Fruit fly (Drosophila melanogaster): ENCODE results near the gene Mst87F.
A peak's percentile ranks its signal among the peaks of the same experiment; 100 is the strongest.

Gene Mst87F

dm6 chr3R:13779241-13779683, 48.5 kb downstream of the Mst87F start, which contains the start of the genes CG42375 and CG9288 (continued):
- TF ChIP-seq Med (GFP tag), result peak; percentile 92
- peak; percentile 66 for TF ChIP-seq CG7556 (GFP tag; optimal IDR thresholded peaks at IDR 0.05)
- peak; percentile 70 for TF ChIP-seq Asciz (GFP tag; optimal IDR thresholded peaks at IDR 0.05)
- no peak for TF ChIP-seq yki (optimal IDR thresholded peaks at IDR 0.05)
- TF ChIP-seq dmrt11E (tag; optimal IDR thresholded peaks at IDR 0.05), result peak; percentile 35
- TF ChIP-seq klu (GFP tag; IDR thresholded peaks at IDR 0.05), result no peak
- no peak for TF ChIP-seq CG6765 (GFP tag; optimal IDR thresholded peaks at IDR 0.05)
- peak; percentile 60 for TF ChIP-seq ATbp (GFP tag; optimal IDR thresholded peaks at IDR 0.05)
- no peak for TF ChIP-seq CG10462 (GFP tag; optimal IDR thresholded peaks at IDR 0.05)
- 0 out of 2 replicates have a peak, but pooled peaks have one; percentile 35 for TF ChIP-seq al (GFP tag; IDR thresholded peaks at IDR 0.05)
- TF ChIP-seq CG14965 (GFP tag; optimal IDR thresholded peaks at IDR 0.05; ENCODE audit: borderline replicate concordance), result peak; percentile 8
- no peak for TF ChIP-seq crc (GFP tag; optimal IDR thresholded peaks at IDR 0.05)
- TF ChIP-seq CG30403 (GFP tag; optimal IDR thresholded peaks at IDR 0.05), result peak; percentile 82
- TF ChIP-seq gcm (GFP tag; optimal IDR thresholded peaks at IDR 0.05), result peak; percentile 61
- TF ChIP-seq jumu (GFP tag; optimal IDR thresholded peaks at IDR 0.05), result peak; percentile 56
- TF ChIP-seq Abd-B (GFP tag; optimal IDR thresholded peaks at IDR 0.05), result no peak
- peak; percentile 40; the same call in 1 of the 2 replicates for TF ChIP-seq danr (GFP tag; IDR thresholded peaks at IDR 0.05)
- no peak for TF ChIP-seq Hand (GFP tag; optimal IDR thresholded peaks at IDR 0.05)
- no peak for TF ChIP-seq sens-2 (GFP tag; IDR thresholded peaks at IDR 0.05)
- peak; percentile 59 for TF ChIP-seq trem (tag; optimal IDR thresholded peaks at IDR 0.05)
- no peak for TF ChIP-seq pfk (GFP tag; optimal IDR thresholded peaks at IDR 0.05)
- peak in 1 of 2 experiments; percentile 24 for TF ChIP-seq Hr78 (GFP tag; optimal IDR thresholded peaks at IDR 0.05)
- no peak for TF ChIP-seq ems (GFP tag; optimal IDR thresholded peaks at IDR 0.05)
- TF ChIP-seq Fer3 (tag; optimal IDR thresholded peaks at IDR 0.05), result peak; percentile 77
- TF ChIP-seq sens (GFP tag), result peak; percentile 94
- TF ChIP-seq CG18262 (tag; optimal IDR thresholded peaks at IDR 0.05), result peak; percentile 83
- TF ChIP-seq CG5953 (GFP tag; IDR thresholded peaks at IDR 0.05), result no peak
- peak; percentile 18 for TF ChIP-seq Dek (tag; optimal IDR thresholded peaks at IDR 0.05)
- TF ChIP-seq vvl (GFP tag; IDR thresholded peaks at IDR 0.05), result peak; percentile 68
- peak; percentile 59 for TF ChIP-seq CG18764 (GFP tag; optimal IDR thresholded peaks at IDR 0.05)
- TF ChIP-seq CG17829 (tag; optimal IDR thresholded peaks at IDR 0.05), result peak; percentile 62
- no peak for TF ChIP-seq CG3847 (GFP tag; IDR thresholded peaks at IDR 0.05)
- peak; percentile 52 for TF ChIP-seq pum (GFP tag; optimal IDR thresholded peaks at IDR 0.05)
- no peak for TF ChIP-seq tio (GFP tag; optimal IDR thresholded peaks at IDR 0.05)
- TF ChIP-seq CG1024 (GFP tag; IDR thresholded peaks at IDR 0.05), result peak; percentile 41; the same call in 1 of the 2 replicates
- peak; percentile 5 for TF ChIP-seq CG12155 (GFP tag; optimal IDR thresholded peaks at IDR 0.05)
- peak; percentile 58 for TF ChIP-seq CG8359 (GFP tag; optimal IDR thresholded peaks at IDR 0.05; ENCODE audit: borderline replicate concordance)
- TF ChIP-seq HLH3B (GFP tag; IDR thresholded peaks at IDR 0.05), result peak; percentile 81
- no peak for TF ChIP-seq Atf3 (GFP tag; optimal IDR thresholded peaks at IDR 0.05)
- TF ChIP-seq wdn (GFP tag; IDR thresholded peaks at IDR 0.05), result 0 out of 2 replicates have a peak, but pooled peaks have one; percentile 16
- TF ChIP-seq Mes4 (GFP tag; optimal IDR thresholded peaks at IDR 0.05), result no peak
- peak in 1 of 2 experiments; percentile 58 for TF ChIP-seq chif (GFP tag; optimal IDR thresholded peaks at IDR 0.05)
- peak; percentile 6 for TF ChIP-seq gfzf (GFP tag; optimal IDR thresholded peaks at IDR 0.05)
- peak; percentile 82 for TF ChIP-seq Xrp1 (GFP tag; IDR thresholded peaks at IDR 0.05)
- TF ChIP-seq CG13424 (tag; optimal IDR thresholded peaks at IDR 0.05), result peak; percentile 14
- no peak for TF ChIP-seq amos (GFP tag; IDR thresholded peaks at IDR 0.05; ENCODE audit: partially characterized antibody)
- TF ChIP-seq CG8388 (GFP tag; optimal IDR thresholded peaks at IDR 0.05), result peak; percentile 70
- TF ChIP-seq Pdp1 (GFP tag; optimal IDR thresholded peaks at IDR 0.05), result peak; percentile 47 to 97
- no peak for TF ChIP-seq CG10366 (GFP tag; IDR thresholded peaks at IDR 0.05)
- peak; percentile 0 for TF ChIP-seq exex (tag; optimal IDR thresholded peaks at IDR 0.05)
